Fruit fly (Drosophila melanogaster) ovary, adult (tissue): Measurements from ENCODE around the gene CG6000.

Experiments used
- CG17801 ChIP-seq: fragments of 200-800 bp; optimal IDR thresholded peaks from 2 replicates; lab custom pipeline; 2019; ENCODE audit warnings: missing biosample characterization, mild to moderate bottlenecking, missing genetic modification characterization, moderate library complexity; ENCODE audit not compliant: partially characterized antibody

Gene CG6000

DNA sequence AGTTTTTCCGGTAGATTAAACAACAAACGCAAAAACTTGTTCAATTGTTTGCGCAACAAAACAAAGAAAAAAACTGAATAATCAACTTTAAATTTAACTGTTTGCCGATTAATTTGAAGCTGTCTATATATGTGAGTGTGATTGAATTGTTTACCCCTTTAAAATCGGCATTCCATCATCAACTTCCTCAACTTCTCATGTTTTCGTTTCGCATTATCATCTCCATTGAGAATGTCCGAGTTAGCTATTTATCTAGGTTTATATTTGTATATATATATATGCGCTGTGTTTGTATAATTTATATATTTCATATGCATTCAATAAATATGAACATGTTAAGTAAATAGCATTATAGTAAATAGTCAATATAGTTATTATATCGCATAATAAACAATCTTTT is 48.2 kb downstream of the CG6000 start:
- no peak for TF ChIP-seq CG17801 (GFP tag; lab: Kevin White, UChicago)

dm6 chr3R:24103708-24104107 is 49.5 kb downstream of the CG6000 start:
- TF ChIP-seq CG17801 (GFP tag; lab: Kevin White, UChicago): no peak
